Worm (Caenorhabditis elegans): Measurements from ENCODE around the gene pqn-13.

pqn-13 gene

DNA sequence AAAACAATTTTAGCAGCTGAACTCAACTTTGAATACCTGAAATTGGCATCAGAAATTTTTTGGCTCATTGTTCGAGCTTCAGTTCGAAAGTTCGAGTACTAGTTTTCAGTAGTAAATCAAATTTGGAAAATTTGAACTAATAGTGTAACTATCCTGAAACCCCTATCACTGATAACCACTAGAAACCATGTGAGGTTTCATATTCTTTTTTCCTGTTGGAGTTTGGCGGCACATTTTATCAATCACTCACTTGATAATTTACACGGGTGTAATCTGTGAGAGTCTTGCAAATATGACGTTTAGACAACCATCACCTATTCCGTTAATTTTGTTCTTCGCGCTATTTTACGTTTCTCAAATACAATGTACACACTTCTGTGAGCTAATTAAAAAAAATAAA lies 28.6 kb downstream of the pqn-13 start, which contains the start of gene C14C11.4:
C14C11.4 (plus strand) TSS at position 252 of the 400 bp plus-strand sequence.
- TF ChIP-seq nhr-42 (GFP tag; IDR thresholded peaks at IDR 0.05), result no peak
- no peak for TF ChIP-seq D1046.2 (GFP tag; IDR thresholded peaks at IDR 0.05)
- TF ChIP-seq nhr-10 (tag; optimal IDR thresholded peaks at IDR 0.05), result no peak
- TF ChIP-seq nhr-28 (tag; optimal IDR thresholded peaks at IDR 0.05), result peak; percentile 75
- TF ChIP-seq F49E8.2 (tag; optimal IDR thresholded peaks at IDR 0.05; ENCODE audit: borderline replicate concordance), result no peak
- TF ChIP-seq unc-39 (tag; optimal IDR thresholded peaks at IDR 0.05), result no peak
- no peak for TF ChIP-seq ceh-82 (tag; optimal IDR thresholded peaks at IDR 0.05)
- TF ChIP-seq lir-3 (tag; optimal IDR thresholded peaks at IDR 0.05), result no peak
- TF ChIP-seq ces-1 (GFP tag; optimal IDR thresholded peaks at IDR 0.05), result no peak
- TF ChIP-seq pqm-1 (tag; optimal IDR thresholded peaks at IDR 0.05), result peak; percentile 77
- TF ChIP-seq mxl-3 (GFP tag; optimal IDR thresholded peaks at IDR 0.05), result peak; percentile 52
- no peak for TF ChIP-seq zip-2 (tag; optimal IDR thresholded peaks at IDR 0.05)
- TF ChIP-seq zag-1 (tag; optimal IDR thresholded peaks at IDR 0.05), result no peak
- no peak for TF ChIP-seq dmd-9 (GFP tag; IDR thresholded peaks at IDR 0.05)
- TF ChIP-seq egl-43 (GFP tag; IDR thresholded peaks at IDR 0.05), result no peak
- no peak for TF ChIP-seq Y48G9A.11 (GFP tag; IDR thresholded peaks at IDR 0.05)
- no peak for TF ChIP-seq nhr-237 (tag; optimal IDR thresholded peaks at IDR 0.05)
- TF ChIP-seq cey-2 (tag; optimal IDR thresholded peaks at IDR 0.05; ENCODE audit: borderline replicate concordance, insufficient read depth), result no peak
- TF ChIP-seq hlh-11 (tag; optimal IDR thresholded peaks at IDR 0.05), result peak; percentile 38
- TF ChIP-seq T26A8.4 (GFP tag; IDR thresholded peaks at IDR 0.05), result no peak
- TF ChIP-seq mdt-29 (GFP tag; IDR thresholded peaks at IDR 0.05), result no peak
- no peak for TF ChIP-seq skn-1 (tag; optimal IDR thresholded peaks at IDR 0.05)
- no peak for TF ChIP-seq F37D6.2 (tag; optimal IDR thresholded peaks at IDR 0.05)
- TF ChIP-seq nhr-41 (GFP tag; IDR thresholded peaks at IDR 0.05), result no peak
- no peak for TF ChIP-seq mes-2 (tag; optimal IDR thresholded peaks at IDR 0.05; ENCODE audit: poor library complexity, severe bottlenecking)
- TF ChIP-seq lin-38 (GFP tag; IDR thresholded peaks at IDR 0.05), result no peak
- no peak for TF ChIP-seq F44E2.7 (GFP tag; IDR thresholded peaks at IDR 0.05)
- TF ChIP-seq dve-1 (tag; optimal IDR thresholded peaks at IDR 0.05; ENCODE audit: insufficient read depth), result no peak
- TF ChIP-seq nhr-6 (tag; optimal IDR thresholded peaks at IDR 0.05), result no peak
- no peak for TF ChIP-seq spr-1 (tag; optimal IDR thresholded peaks at IDR 0.05)
- TF ChIP-seq mdl-1 (tag; optimal IDR thresholded peaks at IDR 0.05), result peak in 1 of 2 experiments; percentile 4
- TF ChIP-seq jun-1 (tag; optimal IDR thresholded peaks at IDR 0.05), result no peak
- TF ChIP-seq nhr-102 (tag; optimal IDR thresholded peaks at IDR 0.05), result no peak
- TF ChIP-seq dmd-6 (GFP tag; IDR thresholded peaks at IDR 0.05), result peak; percentile 65
- no peak for TF ChIP-seq sdz-12 (GFP tag; optimal IDR thresholded peaks at IDR 0.05)
- TF ChIP-seq daf-16 (GFP tag; optimal IDR thresholded peaks at IDR 0.05), result no peak
- TF ChIP-seq daf-16 (tag; optimal IDR thresholded peaks at IDR 0.05), result no peak
- no peak for TF ChIP-seq ZK546.5 (tag; optimal IDR thresholded peaks at IDR 0.05)

- TF ChIP-seq ceh-82 (tag; optimal IDR thresholded peaks at IDR 0.05) (no peak), daf-19 (GFP tag; conservative IDR thresholded peaks at IDR 0.05) (no peak), nhr-11 (tag; optimal IDR thresholded peaks at IDR 0.05) (no peak), egl-27 (tag; optimal IDR thresholded peaks at IDR 0.05) (no peak), T26A8.4 (GFP tag; IDR thresholded peaks at IDR 0.05) (no peak), tag-97 (GFP tag; IDR thresholded peaks at IDR 0.05) (no peak), nhr-6 (tag; optimal IDR thresholded peaks at IDR 0.05) (no peak), R02D3.7 (tag; optimal IDR thresholded peaks at IDR 0.05) (no peak), ama-1 (optimal IDR thresholded peaks at IDR 0.05) (no peak), hlh-30 (tag; optimal IDR thresholded peaks at IDR 0.05; ENCODE audit: insufficient read depth) (no peak), saeg-2 (GFP tag; IDR thresholded peaks at IDR 0.05) (no peak), F10B5.3 (tag; optimal IDR thresholded peaks at IDR 0.05) (no peak), nhr-42 (GFP tag; IDR thresholded peaks at IDR 0.05) (no peak), nhr-48 (tag; optimal IDR thresholded peaks at IDR 0.05) (no peak), ztf-11 (tag; optimal IDR thresholded peaks at IDR 0.05) (no peak), D1046.2 (GFP tag; IDR thresholded peaks at IDR 0.05) (no peak), ztf-7 (tag; optimal IDR thresholded peaks at IDR 0.05) (no peak), tra-1 (GFP tag; IDR thresholded peaks at IDR 0.05) (no peak), set-16 (GFP tag; IDR thresholded peaks at IDR 0.05) (no peak), lsy-2 (tag; optimal IDR thresholded peaks at IDR 0.05) (no peak)
These were observed 31.7 kb downstream of the pqn-13 start, which contains the start of gene srx-117 for ce11 chrV:5644171-5644570. srx-117 (plus strand) TSS chrV:5644471.
